Worm (Caenorhabditis elegans) whole organism, mixed stage, embryonic: ENCODE results near the gene ttr-14.
A peak's percentile ranks its signal among the peaks of the same experiment; 100 is the strongest.

Experiments
- bed-3 ChIP-seq: fragments of 200-800 bp; sonication (Bioruptor generic); optimal IDR thresholded peaks from 3 replicates; lab custom pipeline; 2018; ENCODE audit warnings: mild to moderate bottlenecking, missing genetic modification characterization, moderate library complexity, missing compliant biosample characterization
- blmp-1 ChIP-seq: fragments of 150-350 bp; optimal IDR thresholded peaks from 2 replicates; lab custom pipeline; 2014; ENCODE audit warnings: missing biosample characterization, missing genetic modification characterization
- ceh-39 ChIP-seq: fragments of 150-350 bp; optimal IDR thresholded peaks from 2 replicates; lab custom pipeline; 2014; ENCODE audit warnings: missing biosample characterization, missing genetic modification characterization
- ceh-43 ChIP-seq: fragments of 200-800 bp; sonication (Bioruptor generic); optimal IDR thresholded peaks from 2 replicates; lab custom pipeline; 2018; ENCODE audit warnings: mild to moderate bottlenecking, missing genetic modification characterization, moderate library complexity, missing compliant biosample characterization
- ceh-83 ChIP-seq: fragments of 200-800 bp; sonication (Bioruptor generic); optimal IDR thresholded peaks from 2 replicates; lab custom pipeline; 2018; ENCODE audit warnings: mild to moderate bottlenecking, missing genetic modification characterization, missing compliant biosample characterization
- ces-1 ChIP-seq: fragments of 150-350 bp; optimal IDR thresholded peaks from 2 replicates; lab custom pipeline; 2014; ENCODE audit warnings: missing biosample characterization, missing genetic modification reagents, missing genetic modification characterization
- cnd-1 ChIP-seq: fragments of 200-800 bp; sonication (Bioruptor generic); optimal IDR thresholded peaks from 2 replicates; lab custom pipeline; 2018; ENCODE audit warnings: mild to moderate bottlenecking, missing genetic modification characterization, missing compliant biosample characterization
- drap-1 ChIP-seq: fragments of 200-800 bp; sonication (Bioruptor generic); optimal IDR thresholded peaks from 3 replicates; lab custom pipeline; 2018; ENCODE audit warnings: mild to moderate bottlenecking, missing genetic modification characterization, missing compliant biosample characterization
- elt-1 ChIP-seq: sonication (generic microtip); optimal IDR thresholded peaks from 2 replicates; lab custom pipeline; 2017; ENCODE audit warnings: missing genetic modification characterization, mild to moderate bottlenecking, missing compliant biosample characterization, antibody characterized with exemption, moderate library complexity, borderline replicate concordance; ENCODE audit not compliant: insufficient read depth
- elt-3 ChIP-seq: fragments of 150-350 bp; optimal IDR thresholded peaks from 2 replicates; lab custom pipeline; 2014; ENCODE audit warnings: missing biosample characterization, missing genetic modification characterization
- flh-1 ChIP-seq: fragments of 200-800 bp; sonication (Bioruptor generic); optimal IDR thresholded peaks from 2 replicates; lab custom pipeline; 2018; ENCODE audit warnings: mild to moderate bottlenecking, missing genetic modification characterization, moderate library complexity, missing compliant biosample characterization
- ham-2 ChIP-seq: fragments of 200-800 bp; sonication (Bioruptor generic); optimal IDR thresholded peaks from 2 replicates; lab custom pipeline; 2018; ENCODE audit warnings: mild to moderate bottlenecking, missing genetic modification characterization, missing compliant biosample characterization
- hlh-1 ChIP-seq: fragments of 150-350 bp; optimal IDR thresholded peaks from 2 replicates; lab custom pipeline; 2014; ENCODE audit warnings: missing biosample characterization, missing genetic modification reagents, missing genetic modification characterization
- lin-13 ChIP-seq: fragments of 150-350 bp; optimal IDR thresholded peaks from 2 replicates; lab custom pipeline; 2014; ENCODE audit warnings: missing biosample characterization, missing genetic modification characterization
- lin-32 ChIP-seq: fragments of 200-800 bp; sonication (Bioruptor generic); optimal IDR thresholded peaks from 2 replicates; lab custom pipeline; 2018; ENCODE audit warnings: mild to moderate bottlenecking, missing genetic modification characterization, missing compliant biosample characterization
- lsy-2 ChIP-seq: fragments of 150-350 bp; optimal IDR thresholded peaks from 2 replicates; lab custom pipeline; 2014; ENCODE audit warnings: missing biosample characterization, missing genetic modification characterization
- mab-5 ChIP-seq: fragments of 150-350 bp; optimal IDR thresholded peaks from 2 replicates; lab custom pipeline; 2014; ENCODE audit warnings: missing biosample characterization, missing genetic modification characterization
- mep-1 ChIP-seq: fragments of 150-350 bp; optimal IDR thresholded peaks from 2 replicates; lab custom pipeline; 2017; ENCODE audit warnings: missing biosample characterization, missing genetic modification reagents, missing genetic modification characterization, inconsistent platforms
- nhr-12 ChIP-seq: fragments of 150-350 bp; optimal IDR thresholded peaks from 2 replicates; lab custom pipeline; 2014; ENCODE audit warnings: missing biosample characterization, missing genetic modification characterization
- nhr-2 ChIP-seq: fragments of 150-350 bp; optimal IDR thresholded peaks from 2 replicates; lab custom pipeline; 2014; ENCODE audit warnings: missing biosample characterization, missing genetic modification characterization
- nhr-237 ChIP-seq: fragments of 150-350 bp; optimal IDR thresholded peaks from 2 replicates; lab custom pipeline; 2014; ENCODE audit warnings: missing biosample characterization, missing genetic modification characterization
- nhr-28 ChIP-seq: fragments of 150-350 bp; optimal IDR thresholded peaks from 2 replicates; lab custom pipeline; 2014; ENCODE audit warnings: missing biosample characterization, missing genetic modification characterization
- nhr-76 ChIP-seq: sonication (generic microtip); optimal IDR thresholded peaks from 2 replicates; lab custom pipeline; 2017; ENCODE audit warnings: missing biosample characterization, missing genetic modification characterization
- pha-4 ChIP-seq: fragments of 150-350 bp; optimal IDR thresholded peaks from 2 replicates; lab custom pipeline; 2018; ENCODE audit warnings: missing biosample characterization, missing genetic modification reagents, missing genetic modification characterization
- sem-2 ChIP-seq: fragments of 200-800 bp; sonication (Bioruptor generic); optimal IDR thresholded peaks from 2 replicates; lab custom pipeline; 2018; ENCODE audit warnings: mild to moderate bottlenecking, missing genetic modification characterization, missing compliant biosample characterization
- snpc-4 ChIP-seq: fragments of 150-350 bp; optimal IDR thresholded peaks from 2 replicates; lab custom pipeline; 2014; ENCODE audit warnings: missing biosample characterization, missing genetic modification characterization
- sptf-1 ChIP-seq: sonication (generic microtip); optimal IDR thresholded peaks from 2 replicates; lab custom pipeline; 2017; ENCODE audit warnings: mild to moderate bottlenecking, missing genetic modification characterization, moderate library complexity, missing compliant biosample characterization
- tbx-8 ChIP-seq: fragments of 200-800 bp; sonication (Bioruptor generic); optimal IDR thresholded peaks from 2 replicates; lab custom pipeline; 2018; ENCODE audit warnings: mild to moderate bottlenecking, missing genetic modification characterization, moderate library complexity, missing compliant biosample characterization
- unc-120 ChIP-seq: sonication (generic microtip); optimal IDR thresholded peaks from 2 replicates; lab custom pipeline; 2017; ENCODE audit warnings: missing genetic modification characterization, missing compliant biosample characterization; ENCODE audit not compliant: poor library complexity, severe bottlenecking
- unc-39 ChIP-seq: fragments of 150-350 bp; optimal IDR thresholded peaks from 2 replicates; lab custom pipeline; 2014; ENCODE audit warnings: missing biosample characterization, missing genetic modification characterization
- unc-62 ChIP-seq: fragments of 150-350 bp; optimal IDR thresholded peaks from 2 replicates; lab custom pipeline; 2014; ENCODE audit warnings: missing biosample characterization, missing genetic modification reagents, missing genetic modification characterization
- zip-8 ChIP-seq: fragments of 150-350 bp; optimal IDR thresholded peaks from 2 replicates; lab custom pipeline; 2014; ENCODE audit warnings: missing biosample characterization, missing genetic modification characterization
- ztf-11 ChIP-seq: fragments of 150-350 bp; optimal IDR thresholded peaks from 2 replicates; lab custom pipeline; 2014; ENCODE audit warnings: missing biosample characterization, missing genetic modification characterization

Gene ttr-14

DNA sequence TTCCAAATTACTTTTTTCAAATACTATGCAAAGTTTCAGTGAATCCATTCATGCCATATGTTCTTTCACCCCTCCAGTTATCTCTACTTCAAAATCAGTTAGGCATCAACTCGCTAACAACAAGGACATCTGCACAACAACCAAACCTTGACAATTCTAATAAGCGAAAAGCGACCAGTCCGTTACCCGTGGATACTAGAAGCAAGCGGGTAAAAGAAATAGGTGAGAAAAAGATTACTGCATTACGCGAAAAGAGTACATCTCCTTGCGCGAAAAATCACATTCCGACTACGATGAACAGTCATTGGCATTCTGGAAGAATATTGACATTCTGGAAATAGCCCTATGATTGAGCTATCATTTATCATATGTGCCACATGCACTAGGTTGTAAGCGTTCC, 31.1 kb upstream of the ttr-14 start:
- TF ChIP-seq lin-32 (GFP tag; lab: Kevin White, UChicago), result no peak
- TF ChIP-seq unc-120 (tag; lab: Kevin White, UChicago), result no peak
- TF ChIP-seq zip-8 (tag; lab: Kevin White, UChicago), result no peak
- no peak for TF ChIP-seq bed-3 (GFP tag; lab: Kevin White, UChicago)
- TF ChIP-seq nhr-28 (tag; lab: Kevin White, UChicago), result no peak
- TF ChIP-seq elt-3 (tag; lab: Kevin White, UChicago), result no peak
- TF ChIP-seq blmp-1, result no peak

ce11 chrX:10757608-10758007, 29.7 kb upstream of the ttr-14 start, which contains the start of gene R07A4.4:
Gene R07A4.4, minus strand, starts transcription at chrX:10757708.
- no peak for TF ChIP-seq sem-2
- no peak for TF ChIP-seq unc-120 (tag; lab: Kevin White, UChicago)
- no peak for TF ChIP-seq ces-1 (GFP tag; lab: Kevin White, UChicago)
- no peak for TF ChIP-seq flh-1 (GFP tag; lab: Kevin White, UChicago)
- no peak for TF ChIP-seq unc-62 (GFP tag; lab: Kevin White, UChicago)
- TF ChIP-seq sptf-1, result no peak
- TF ChIP-seq ztf-11 (tag; lab: Kevin White, UChicago), result no peak
- no peak for TF ChIP-seq nhr-2 (tag; lab: Kevin White, UChicago)
- no peak for TF ChIP-seq bed-3 (GFP tag; lab: Kevin White, UChicago)
- TF ChIP-seq pha-4 (tag; lab: Kevin White, UChicago), result no peak
- no peak for TF ChIP-seq ceh-43
- TF ChIP-seq mep-1 (tag; lab: Kevin White, UChicago), result no peak
- no peak for TF ChIP-seq mab-5 (tag; lab: Kevin White, UChicago)
- TF ChIP-seq nhr-76 (tag; lab: Kevin White, UChicago), result no peak
- TF ChIP-seq zip-8 (tag; lab: Kevin White, UChicago), result no peak
- TF ChIP-seq ceh-83, result no peak
- no peak for TF ChIP-seq nhr-12 (tag; lab: Kevin White, UChicago)
- no peak for TF ChIP-seq lin-13 (tag; lab: Kevin White, UChicago)

DNA sequence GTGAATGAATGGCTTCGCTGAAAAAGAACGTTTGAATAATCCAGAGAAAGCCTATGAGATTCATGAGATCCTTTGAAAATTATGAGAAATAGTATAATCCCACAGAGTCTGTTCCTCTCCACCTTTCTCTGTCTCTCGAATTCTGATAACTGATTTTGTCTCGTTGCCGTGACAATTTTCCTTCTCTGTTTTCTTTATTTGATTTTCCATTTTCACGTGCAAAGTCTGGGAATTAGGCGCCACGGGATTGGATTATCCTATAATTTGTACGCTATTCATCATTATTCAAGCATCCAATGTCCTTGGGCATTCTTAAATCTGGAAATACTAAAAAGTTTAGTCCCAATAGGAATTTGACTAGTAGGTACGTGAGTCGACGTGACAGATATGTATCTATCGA, 28.9 kb upstream of the ttr-14 start:
- TF ChIP-seq drap-1 (GFP tag; lab: Kevin White, UChicago) (no peak), ces-1 (GFP tag; lab: Kevin White, UChicago) (peak; percentile 32), unc-120 (tag; lab: Kevin White, UChicago) (no peak), mep-1 (tag; lab: Kevin White, UChicago) (no peak), nhr-12 (tag; lab: Kevin White, UChicago) (no peak), nhr-76 (tag; lab: Kevin White, UChicago) (no peak), sptf-1 (no peak), flh-1 (GFP tag; lab: Kevin White, UChicago) (no peak)

DNA sequence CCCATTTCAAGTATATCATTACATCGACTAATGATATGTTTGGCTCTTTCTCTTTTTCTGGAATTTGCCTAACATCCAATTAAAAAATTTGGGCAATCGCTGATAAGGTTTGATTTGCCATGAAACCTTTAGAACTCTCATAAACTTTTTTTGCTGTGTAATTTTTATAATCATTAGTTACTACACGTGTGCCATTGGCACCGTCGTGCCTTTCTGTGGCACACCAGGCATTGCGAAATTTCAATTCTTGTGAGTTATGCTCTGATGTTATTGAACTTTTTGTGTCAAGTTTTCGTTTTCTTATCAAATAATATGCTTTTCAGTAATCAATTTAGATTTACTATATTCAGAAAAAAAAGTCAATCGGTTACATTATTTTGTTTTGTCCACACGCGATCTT, 26.3 kb upstream of the ttr-14 start:
- TF ChIP-seq unc-39 (tag; lab: Kevin White, UChicago), result no peak
- no peak for TF ChIP-seq cnd-1 (tag; lab: Kevin White, UChicago)
- TF ChIP-seq tbx-8 (GFP tag; lab: Kevin White, UChicago), result no peak
- no peak for TF ChIP-seq elt-3 (tag; lab: Kevin White, UChicago)
- no peak for TF ChIP-seq ceh-83
- no peak for TF ChIP-seq zip-8 (tag; lab: Kevin White, UChicago)
- no peak for TF ChIP-seq mab-5 (tag; lab: Kevin White, UChicago)
- TF ChIP-seq sptf-1, result no peak
- TF ChIP-seq ceh-39 (tag; lab: Kevin White, UChicago), result no peak
- no peak for TF ChIP-seq unc-62 (GFP tag; lab: Kevin White, UChicago)
- TF ChIP-seq unc-120 (tag; lab: Kevin White, UChicago), result no peak
- TF ChIP-seq hlh-1 (tag; lab: Kevin White, UChicago), result no peak
- no peak for TF ChIP-seq snpc-4 (tag; lab: Kevin White, UChicago)
- TF ChIP-seq ceh-43, result no peak
- TF ChIP-seq nhr-76 (tag; lab: Kevin White, UChicago), result no peak

- no peak for TF ChIP-seq unc-62 (GFP tag; lab: Kevin White, UChicago)
- TF ChIP-seq nhr-28 (tag; lab: Kevin White, UChicago), result no peak
- TF ChIP-seq lsy-2 (tag; lab: Kevin White, UChicago), result no peak
- TF ChIP-seq zip-8 (tag; lab: Kevin White, UChicago), result no peak
- no peak for TF ChIP-seq ceh-43
- no peak for TF ChIP-seq ztf-11 (tag; lab: Kevin White, UChicago)
- TF ChIP-seq cnd-1 (tag; lab: Kevin White, UChicago), result no peak
- TF ChIP-seq nhr-12 (tag; lab: Kevin White, UChicago), result no peak
- TF ChIP-seq pha-4 (tag; lab: Kevin White, UChicago), result no peak
- TF ChIP-seq nhr-237 (tag; lab: Kevin White, UChicago), result no peak
- TF ChIP-seq elt-1 (tag; lab: Kevin White, UChicago), result no peak
- no peak for TF ChIP-seq ham-2 (GFP tag; lab: Kevin White, UChicago)
- TF ChIP-seq sem-2, result no peak
- no peak for TF ChIP-seq unc-120 (tag; lab: Kevin White, UChicago)
- TF ChIP-seq ceh-39 (tag; lab: Kevin White, UChicago), result no peak
- no peak for TF ChIP-seq lin-13 (tag; lab: Kevin White, UChicago)
- TF ChIP-seq mep-1 (tag; lab: Kevin White, UChicago), result no peak
- no peak for TF ChIP-seq tbx-8 (GFP tag; lab: Kevin White, UChicago)
- TF ChIP-seq flh-1 (GFP tag; lab: Kevin White, UChicago), result no peak
- TF ChIP-seq mab-5 (tag; lab: Kevin White, UChicago), result no peak
- TF ChIP-seq, all 35 proteins: peak for 0
Observed at ce11 chrX:10763383-10763782, 23.9 kb upstream of the ttr-14 start.
